Fruit fly (Drosophila melanogaster): ENCODE results near the gene neo.
A peak's percentile ranks its signal among the peaks of the same experiment; 100 is the strongest.

Gene neo

DNA sequence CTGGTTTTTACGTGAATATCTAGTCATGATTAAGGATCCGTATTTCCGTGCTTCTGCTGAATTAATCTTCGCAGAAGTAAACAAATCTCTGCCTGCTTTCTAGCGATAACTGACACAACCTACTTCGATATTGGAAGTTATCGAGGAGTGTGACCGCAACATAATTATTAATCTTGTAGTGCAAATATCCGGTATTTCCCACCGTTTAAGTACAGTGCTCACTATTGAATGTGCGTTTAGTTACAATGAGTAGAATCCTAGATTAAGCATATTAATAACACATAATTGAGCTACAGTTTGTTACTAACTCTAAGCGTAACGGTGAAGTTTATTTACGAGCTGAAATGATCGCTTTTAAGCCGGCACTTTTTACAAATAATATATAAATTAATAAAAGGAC is 40.8 kb downstream of the neo start (continued):
- TF ChIP-seq CG13624 (GFP tag; optimal IDR thresholded peaks at IDR 0.05) (peak; percentile 56), ab (GFP tag; optimal IDR thresholded peaks at IDR 0.05) (no peak), Hmx (GFP tag; optimal IDR thresholded peaks at IDR 0.05) (no peak), CG9876 (GFP tag; optimal IDR thresholded peaks at IDR 0.05) (no peak), Opbp (GFP tag; IDR thresholded peaks at IDR 0.05; ENCODE audit: partially characterized antibody) (0 out of 3 replicates have a peak, but pooled peaks have one; percentile 27), grn (GFP tag; optimal IDR thresholded peaks at IDR 0.05) (peak; percentile 56), CG16815 (GFP tag; optimal IDR thresholded peaks at IDR 0.05) (no peak), CG3995 (GFP tag; optimal IDR thresholded peaks at IDR 0.05) (no peak), TFAM (GFP tag; optimal IDR thresholded peaks at IDR 0.05) (no peak), CG11696 (GFP tag; IDR thresholded peaks at IDR 0.05) (0 out of 2 replicates have a peak, but pooled peaks have one; percentile 25), CG8478 (optimal IDR thresholded peaks at IDR 0.05) (no peak), CG2199 (GFP tag; IDR thresholded peaks at IDR 0.05) (0 out of 3 replicates have a peak, but pooled peaks have one; percentile 31), CG4617 (GFP tag; optimal IDR thresholded peaks at IDR 0.05; ENCODE audit: borderline replicate concordance) (peak; percentile 23), slbo (GFP tag; IDR thresholded peaks at IDR 0.05) (peak; percentile 83), CG4820 (GFP tag; optimal IDR thresholded peaks at IDR 0.05) (no peak), Gsc (GFP tag; IDR thresholded peaks at IDR 0.05) (no peak), CG8765 (GFP tag; IDR thresholded peaks at IDR 0.05) (no peak), ranshi (GFP tag; IDR thresholded peaks at IDR 0.05) (peak; percentile 43; the same call in 1 of the 2 replicates), row (GFP tag; IDR thresholded peaks at IDR 0.05) (peak; percentile 83), hkb (optimal IDR thresholded peaks at IDR 0.05) (no peak), hkb (GFP tag; IDR thresholded peaks at IDR 0.05) (no peak; the same call in 1 of the 2 replicates), ap (GFP tag; IDR thresholded peaks at IDR 0.05) (no peak), CG6175 (GFP tag; IDR thresholded peaks at IDR 0.05) (no peak), lmd (GFP tag; IDR thresholded peaks at IDR 0.05) (peak; percentile 56), Dp (GFP tag; optimal IDR thresholded peaks at IDR 0.05) (peak; percentile 32), dysf (GFP tag; IDR thresholded peaks at IDR 0.05) (peak; percentile 63; the same call in 2 of the 3 replicates), chif (GFP tag; optimal IDR thresholded peaks at IDR 0.05) (peak in 1 of 2 experiments; percentile 28), cwo (GFP tag; optimal IDR thresholded peaks at IDR 0.05) (peak; percentile 20), Bgb (GFP tag; IDR thresholded peaks at IDR 0.05; ENCODE audit: partially characterized antibody) (peak; percentile 58), pros (GFP tag; optimal IDR thresholded peaks at IDR 0.05) (no peak), CG9609 (GFP tag; optimal IDR thresholded peaks at IDR 0.05) (no peak), CG12299 (tag; optimal IDR thresholded peaks at IDR 0.05) (no peak), Ravus (GFP tag; IDR thresholded peaks at IDR 0.05) (no peak), ase (GFP tag; IDR thresholded peaks at IDR 0.05) (peak; percentile 28; the same call in 1 of the 3 replicates), da (GFP tag; optimal IDR thresholded peaks at IDR 0.05) (no peak), nau (GFP tag; optimal IDR thresholded peaks at IDR 0.05) (no peak), Jarid2 (GFP tag; optimal IDR thresholded peaks at IDR 0.05) (no peak), zfh1 (GFP tag; IDR thresholded peaks at IDR 0.05) (peak; percentile 56; the same call in 2 of the 3 replicates), zen2 (GFP tag; IDR thresholded peaks at IDR 0.05; ENCODE audit: partially characterized antibody) (no peak), CG8388 (GFP tag; optimal IDR thresholded peaks at IDR 0.05) (peak; percentile 57), CG12236 (GFP tag; optimal IDR thresholded peaks at IDR 0.05) (no peak), trem (tag; optimal IDR thresholded peaks at IDR 0.05) (peak; percentile 19), CG7839 (tag; optimal IDR thresholded peaks at IDR 0.05) (no peak), lbe (GFP tag; optimal IDR thresholded peaks at IDR 0.05) (peak; percentile 45), gfzf (GFP tag; optimal IDR thresholded peaks at IDR 0.05) (peak; percentile 72), vnd (GFP tag; IDR thresholded peaks at IDR 0.05; ENCODE audit: partially characterized antibody) (no peak), D (optimal IDR thresholded peaks at IDR 0.05) (no peak), D (GFP tag; optimal IDR thresholded peaks at IDR 0.05) (no peak), Side (GFP tag; optimal IDR thresholded peaks at IDR 0.05) (no peak), caup (GFP tag; optimal IDR thresholded peaks at IDR 0.05; ENCODE audit: severe bottlenecking) (peak; percentile 61), CG17829 (tag; optimal IDR thresholded peaks at IDR 0.05) (peak; percentile 59), GATAe (GFP tag; conservative IDR thresholded peaks at IDR 0.05) (0 out of 2 replicates have a peak, but pooled peaks have one; percentile 17)

Measured in whole organism, embryonic.